Fruit fly (Drosophila melanogaster) whole organism, embryonic: ENCODE measurements around the gene Cnot4.
A peak's percentile ranks its signal among the peaks of the same experiment; 100 is the strongest.

ENCODE experiments used
- Abd-B ChIP-seq: fragments of 200-800 bp; sonication (Bioruptor generic); optimal IDR thresholded peaks from 2 replicates; lab custom pipeline; 2018; ENCODE audit warnings: missing biosample characterization, mild to moderate bottlenecking, missing genetic modification characterization, moderate library complexity
- CG10267 ChIP-seq: fragments of 200-800 bp; sonication (Bioruptor generic); optimal IDR thresholded peaks from 2 replicates; lab custom pipeline; 2018; ENCODE audit warnings: missing biosample characterization, mild to moderate bottlenecking, missing genetic modification characterization, moderate library complexity
- CG10431 ChIP-seq: fragments of 200-800 bp; sonication (Bioruptor generic); optimal IDR thresholded peaks from 3 replicates; lab custom pipeline; 2018; ENCODE audit warnings: missing biosample characterization, mild to moderate bottlenecking, missing genetic modification characterization
- CG10979 ChIP-seq: fragments of 200-800 bp; sonication (Bioruptor generic); optimal IDR thresholded peaks from 2 replicates; lab custom pipeline; 2018; ENCODE audit warnings: missing biosample characterization, mild to moderate bottlenecking, missing genetic modification characterization, moderate library complexity
- CG11093 ChIP-seq: fragments of 200-800 bp; sonication (Bioruptor generic); IDR thresholded peaks from 3 replicates; pipeline ENCODE4 v1.3.6; 2022; ENCODE audit warnings: missing biosample characterization, missing genetic modification characterization
- CG12659 ChIP-seq: fragments of 200-800 bp; sonication (Bioruptor generic); optimal IDR thresholded peaks from 3 replicates; lab custom pipeline; 2017; ENCODE audit warnings: mild to moderate bottlenecking, missing biosample characterization, missing genetic modification reagents, missing genetic modification characterization
- CG13287 ChIP-seq: fragments of 200-800 bp; sonication (Bioruptor generic); IDR thresholded peaks from 2 replicates; pipeline ENCODE4 v1.3.6; 2022; ENCODE audit warnings: missing biosample characterization, missing genetic modification characterization; ENCODE audit not compliant: partially characterized antibody
- CG14710 ChIP-seq: fragments of 200-800 bp; sonication (Bioruptor generic); optimal IDR thresholded peaks from 3 replicates; lab custom pipeline; 2019; ENCODE audit warnings: missing biosample characterization, mild to moderate bottlenecking, missing genetic modification characterization, moderate library complexity
- CG14860 ChIP-seq: fragments of 200-800 bp; sonication (Bioruptor generic); IDR thresholded peaks from 3 replicates; pipeline ENCODE4 v1.3.6; 2022; ENCODE audit warnings: missing biosample characterization, missing genetic modification characterization; ENCODE audit not compliant: partially characterized antibody
- CG15601 ChIP-seq: fragments of 200-800 bp; sonication (Bioruptor generic); optimal IDR thresholded peaks from 3 replicates; lab custom pipeline; 2019; ENCODE audit warnings: missing biosample characterization, mild to moderate bottlenecking, missing genetic modification characterization, moderate library complexity
- CG15696 ChIP-seq: fragments of 200-800 bp; sonication (Bioruptor generic); optimal IDR thresholded peaks from 2 replicates; lab custom pipeline; 2019; ENCODE audit warnings: missing biosample characterization, mild to moderate bottlenecking, missing genetic modification characterization, moderate library complexity
- CG1603 ChIP-seq: fragments of 200-800 bp; sonication (Bioruptor generic); optimal IDR thresholded peaks from 2 replicates; lab custom pipeline; 2019; ENCODE audit warnings: missing biosample characterization, mild to moderate bottlenecking, missing genetic modification characterization, moderate library complexity
- CG16813 ChIP-seq: fragments of 200-800 bp; sonication (Bioruptor generic); IDR thresholded peaks from 3 replicates; pipeline ENCODE4 v1.3.6; 2022; ENCODE audit warnings: missing biosample characterization, missing genetic modification characterization; ENCODE audit not compliant: partially characterized antibody
- CG17802 ChIP-seq: fragments of 200-800 bp; sonication (Bioruptor generic); optimal IDR thresholded peaks from 2 replicates; lab custom pipeline; 2018; ENCODE audit warnings: missing biosample characterization, mild to moderate bottlenecking, missing genetic modification characterization, moderate library complexity
- CG18011 ChIP-seq: fragments of 200-800 bp; sonication (Bioruptor generic); optimal IDR thresholded peaks from 2 replicates; lab custom pipeline; 2017; ENCODE audit warnings: missing biosample characterization, missing genetic modification characterization, mild to moderate bottlenecking, moderate library complexity, missing genotype
- CG2116 ChIP-seq: fragments of 200-800 bp; sonication (Bioruptor generic); optimal IDR thresholded peaks from 3 replicates; lab custom pipeline; 2018; ENCODE audit warnings: missing biosample characterization, mild to moderate bottlenecking, missing genetic modification characterization
- CG3065 ChIP-seq: fragments of 200-800 bp; sonication (Bioruptor generic); optimal IDR thresholded peaks from 2 replicates; lab custom pipeline; 2016; ENCODE audit warnings: missing biosample characterization, missing genetic modification characterization
- CG3163 ChIP-seq: fragments of 200-800 bp; sonication (Bioruptor generic); optimal IDR thresholded peaks from 3 replicates; lab custom pipeline; 2016; ENCODE audit warnings: missing biosample characterization, missing genetic modification characterization
- CG3995 ChIP-seq: fragments of 200-800 bp; sonication (Bioruptor generic); optimal IDR thresholded peaks from 3 replicates; lab custom pipeline; 2016; ENCODE audit warnings: missing biosample characterization, missing genetic modification characterization
- CG4617 ChIP-seq: fragments of 200-800 bp; sonication (Bioruptor generic); optimal IDR thresholded peaks from 3 replicates; lab custom pipeline; 2016; ENCODE audit warnings: missing biosample characterization, missing genetic modification characterization, borderline replicate concordance
- CG4707 ChIP-seq: fragments of 200-800 bp; sonication (Bioruptor generic); optimal IDR thresholded peaks from 2 replicates; lab custom pipeline; 2018; ENCODE audit warnings: missing biosample characterization, mild to moderate bottlenecking, missing genetic modification characterization, moderate library complexity
- CG5245 ChIP-seq: fragments of 200-800 bp; sonication (Bioruptor generic); optimal IDR thresholded peaks from 3 replicates; lab custom pipeline; 2016; ENCODE audit warnings: missing biosample characterization, missing genetic modification characterization
- CG5953 ChIP-seq: fragments of 200-800 bp; sonication (Bioruptor generic); IDR thresholded peaks from 2 replicates; pipeline ENCODE4 v1.3.6; 2022; ENCODE audit warnings: missing biosample characterization, missing genetic modification characterization
- CG6791 ChIP-seq: fragments of 200-800 bp; sonication (Bioruptor generic); IDR thresholded peaks from 3 replicates; pipeline ENCODE4 v1.3.6; 2022; ENCODE audit warnings: missing biosample characterization, missing genetic modification characterization; ENCODE audit not compliant: partially characterized antibody
- CG8924 ChIP-seq: fragments of 200-800 bp; optimal IDR thresholded peaks from 3 replicates; lab custom pipeline; 2019; ENCODE audit warnings: missing biosample characterization, mild to moderate bottlenecking, missing genetic modification characterization, moderate library complexity
- D19A ChIP-seq: fragments of 200-800 bp; optimal IDR thresholded peaks from 3 replicates; lab custom pipeline; 2019; ENCODE audit warnings: missing biosample characterization, mild to moderate bottlenecking, missing genetic modification characterization, moderate library complexity
- Dll ChIP-seq: fragments of 200-800 bp; sonication (Bioruptor generic); IDR thresholded peaks from 4 replicates; pipeline ENCODE4 v1.3.6; 2022; ENCODE audit warnings: missing biosample characterization, missing genetic modification characterization; ENCODE audit not compliant: partially characterized antibody
- Eip74EF ChIP-seq, 2 experiments: fragments of 200-800 bp in 1 of 2; fragments of >200 bp in 1 of 2; sonication (Bioruptor generic) in 1 of 2; optimal IDR thresholded peaks; 2 replicates each; lab custom pipeline; 2017 to 2019; ENCODE audit warnings: missing biosample characterization in 2 of 2, missing genetic modification characterization in 2 of 2, mild to moderate bottlenecking in 1 of 2, moderate library complexity in 1 of 2
- Ets97D ChIP-seq: fragments of 200-800 bp; sonication (Bioruptor generic); optimal IDR thresholded peaks from 3 replicates; lab custom pipeline; 2016; ENCODE audit warnings: missing biosample characterization, missing genetic modification characterization
- HmgZ ChIP-seq: fragments of 200-800 bp; sonication (Bioruptor generic); optimal IDR thresholded peaks from 2 replicates; lab custom pipeline; 2018; ENCODE audit warnings: missing biosample characterization, mild to moderate bottlenecking, missing genetic modification characterization
- MBD-R2 ChIP-seq: fragments of 200-800 bp; sonication (Bioruptor generic); IDR thresholded peaks from 2 replicates; pipeline ENCODE4 v1.3.6; 2022; ENCODE audit warnings: missing biosample characterization, missing genetic modification characterization
- MESR4 ChIP-seq: fragments of 200-800 bp; sonication (Bioruptor generic); optimal IDR thresholded peaks from 2 replicates; lab custom pipeline; 2018; ENCODE audit warnings: missing biosample characterization, mild to moderate bottlenecking, missing genetic modification characterization, moderate library complexity
- NK7.1 ChIP-seq: fragments of 200-800 bp; sonication (Bioruptor generic); optimal IDR thresholded peaks from 3 replicates; lab custom pipeline; 2016; ENCODE audit warnings: missing biosample characterization, missing genetic modification characterization
- Sry-β ChIP-seq: fragments of 200-800 bp; sonication (Bioruptor generic); optimal IDR thresholded peaks from 2 replicates; lab custom pipeline; 2018; ENCODE audit warnings: missing biosample characterization, mild to moderate bottlenecking, missing genetic modification characterization, moderate library complexity
- al ChIP-seq: fragments of 200-800 bp; sonication (Bioruptor generic); IDR thresholded peaks from 2 replicates; pipeline ENCODE4 v1.3.6; 2022; ENCODE audit warnings: missing biosample characterization, missing genetic modification characterization
- ara ChIP-seq: fragments of 200-800 bp; sonication (Bioruptor generic); IDR thresholded peaks from 2 replicates; pipeline ENCODE4 v1.3.6; 2022; ENCODE audit warnings: missing biosample characterization, missing genetic modification characterization
- ash1 ChIP-seq: fragments of 200-800 bp; sonication (Bioruptor generic); optimal IDR thresholded peaks from 2 replicates; lab custom pipeline; 2018; ENCODE audit warnings: missing biosample characterization, mild to moderate bottlenecking, missing genetic modification characterization
- eve ChIP-seq, 2 experiments: fragments of >200 bp; optimal IDR thresholded peaks; 2 replicates each; lab custom pipeline; 2017; ENCODE audit warnings: missing biosample characterization in 2 of 2, missing genetic modification characterization in 2 of 2
- inv ChIP-seq: fragments of 200-800 bp; sonication (Bioruptor generic); IDR thresholded peaks from 2 replicates; pipeline ENCODE4 v1.3.6; 2022; ENCODE audit warnings: missing biosample characterization, missing genetic modification characterization; ENCODE audit not compliant: partially characterized antibody
- oc ChIP-seq: fragments of 200-800 bp; sonication (Bioruptor generic); optimal IDR thresholded peaks from 2 replicates; lab custom pipeline; 2018; ENCODE audit warnings: missing biosample characterization, mild to moderate bottlenecking, missing genetic modification characterization, moderate library complexity
- org-1 ChIP-seq: fragments of 200-800 bp; sonication (Bioruptor generic); optimal IDR thresholded peaks from 2 replicates; lab custom pipeline; 2017; ENCODE audit warnings: missing biosample characterization, missing genetic modification characterization
- phol ChIP-seq: fragments of 200-800 bp; sonication (Bioruptor generic); optimal IDR thresholded peaks from 3 replicates; lab custom pipeline; 2018; ENCODE audit warnings: missing biosample characterization, mild to moderate bottlenecking, missing genetic modification characterization, moderate library complexity
- schlank ChIP-seq: fragments of 200-800 bp; sonication (Bioruptor generic); optimal IDR thresholded peaks from 2 replicates; lab custom pipeline; 2018; ENCODE audit warnings: missing biosample characterization, mild to moderate bottlenecking, missing genetic modification characterization
- sqz ChIP-seq: fragments of 200-800 bp; sonication (Bioruptor generic); optimal IDR thresholded peaks from 3 replicates; lab custom pipeline; 2018; ENCODE audit warnings: missing biosample characterization, mild to moderate bottlenecking, missing genetic modification characterization
- trem ChIP-seq: fragments of 200-800 bp; optimal IDR thresholded peaks from 3 replicates; lab custom pipeline; 2019; ENCODE audit warnings: missing biosample characterization, mild to moderate bottlenecking, missing genetic modification characterization, moderate library complexity
- unc-4 ChIP-seq: fragments of 200-800 bp; sonication (Bioruptor generic); IDR thresholded peaks from 2 replicates; pipeline ENCODE4 v1.3.6; 2022; ENCODE audit warnings: missing biosample characterization, missing genetic modification characterization; ENCODE audit not compliant: partially characterized antibody
- vnd ChIP-seq: fragments of 200-800 bp; sonication (Bioruptor generic); IDR thresholded peaks from 3 replicates; pipeline ENCODE4 v1.3.6; 2022; ENCODE audit warnings: missing biosample characterization, missing genetic modification characterization; ENCODE audit not compliant: partially characterized antibody
- wek ChIP-seq: fragments of 200-800 bp; sonication (Bioruptor generic); optimal IDR thresholded peaks from 3 replicates; lab custom pipeline; 2018; ENCODE audit warnings: missing biosample characterization, mild to moderate bottlenecking, missing genetic modification characterization, moderate library complexity

Cnot4 gene

dm6 chr2L:10403803-10404315 lies 7.3 kb downstream of the Cnot4 start (continued):
- TF ChIP-seq phol (peak; percentile 13), CG10431 (GFP tag; lab: Kevin White, UChicago) (no peak), Sry-β (GFP tag; lab: Kevin White, UChicago) (peak; percentile 54), CG13287 (GFP tag; lab: Robert Waterston, UW) (peak; percentile 62), CG15601 (tag; lab: Kevin White, UChicago) (no peak), CG4707 (GFP tag; lab: Kevin White, UChicago) (no peak), NK7.1 (GFP tag; lab: Kevin White, UChicago) (no peak), org-1 (no peak), MESR4 (GFP tag; lab: Kevin White, UChicago) (peak; percentile 54), CG3163 (GFP tag; lab: Kevin White, UChicago) (no peak), CG8924 (tag; lab: Kevin White, UChicago) (peak; percentile 79), al (GFP tag; lab: Robert Waterston, UW) (no peak), CG16813 (GFP tag; lab: Robert Waterston, UW) (peak; percentile 45; the same call in 1 of the 3 replicates), CG18011 (GFP tag; lab: Kevin White, UChicago) (no peak), CG10979 (tag; lab: Kevin White, UChicago) (no peak), CG2116 (peak; percentile 72), eve (GFP tag; optimal IDR thresholded peaks at IDR 0.05; lab: Kevin White, UChicago) (peak in 1 of 2 experiments; percentile 61), HmgZ (tag; lab: Kevin White, UChicago) (peak; percentile 3), unc-4 (GFP tag; lab: Robert Waterston, UW) (peak; percentile 56; the same call in 1 of the 2 replicates), CG10267 (tag; lab: Kevin White, UChicago) (peak; percentile 15), CG5245 (GFP tag; lab: Kevin White, UChicago) (no peak), oc (no peak), MBD-R2 (GFP tag; lab: Robert Waterston, UW) (peak; percentile 52), Ets97D (GFP tag; lab: Kevin White, UChicago) (peak; percentile 27), ash1 (GFP tag; lab: Kevin White, UChicago) (no peak), D19A (tag; lab: Kevin White, UChicago) (no peak), Dll (GFP tag; lab: Robert Waterston, UW) (peak; percentile 63), CG12659 (GFP tag; lab: Kevin White, UChicago) (peak; percentile 57), CG6791 (GFP tag; lab: Robert Waterston, UW) (peak; percentile 32; the same call in 1 of the 3 replicates), CG3065 (GFP tag; lab: Kevin White, UChicago) (peak; percentile 95), schlank (tag; lab: Kevin White, UChicago) (no peak), trem (tag; lab: Kevin White, UChicago) (peak; percentile 18), wek (GFP tag; lab: Kevin White, UChicago) (no peak), CG5953 (GFP tag; lab: Robert Waterston, UW) (no peak), CG15696 (no peak), CG14860 (GFP tag; lab: Robert Waterston, UW) (peak; percentile 42; the same call in 1 of the 3 replicates), CG3995 (GFP tag; lab: Kevin White, UChicago) (peak; percentile 60), inv (GFP tag; lab: Robert Waterston, UW) (0 out of 2 replicates have a peak, but pooled peaks have one; percentile 22), CG11093 (GFP tag; lab: Robert Waterston, UW) (no peak), CG4617 (GFP tag; lab: Kevin White, UChicago) (peak; percentile 57), CG17802 (tag; lab: Kevin White, UChicago) (peak; percentile 25), CG14710 (tag; lab: Kevin White, UChicago) (peak; percentile 1), CG1603 (tag; lab: Kevin White, UChicago) (peak; percentile 91), ara (GFP tag; lab: Robert Waterston, UW) (no peak), vnd (GFP tag; lab: Robert Waterston, UW) (0 out of 3 replicates have a peak, but pooled peaks have one; percentile 38), Eip74EF (GFP tag; optimal IDR thresholded peaks at IDR 0.05; lab: Kevin White, UChicago) (no peak), sqz (GFP tag; lab: Kevin White, UChicago) (no peak), Abd-B (GFP tag; lab: Kevin White, UChicago) (no peak)
